Fruit fly (Drosophila melanogaster): Measurements from ENCODE around the gene Cdk1.

The Cdk1 gene

dm6 chr2L:10386208-10386805 is at the start of gene Cdk1, which contains the start of gene mRpS7:
Cdk1 (minus strand) TSS chr2L:10386262.
mRpS7 (plus strand) TSS chr2L:10386662.
- TF ChIP-seq noc (tag; optimal IDR thresholded peaks at IDR 0.05), result peak; percentile 53

- no peak for TF ChIP-seq noc (tag; optimal IDR thresholded peaks at IDR 0.05)
Measured at dm6 chr2L:10435606-10436160, 49.6 kb upstream of the Cdk1 start, which contains the start of the genes TBC1D16 and holn1. TBC1D16 (minus strand) TSS chr2L:10435656. holn1 (plus strand) TSS chr2L:10435995.

- no peak for TF ChIP-seq noc (tag; optimal IDR thresholded peaks at IDR 0.05)
Measured at dm6 chr2L:10430802-10431476, 44.9 kb upstream of the Cdk1 start, which contains the start of the genes Bug22 and TfIIB. Bug22 (minus strand) TSS chr2L:10430918. TfIIB (plus strand) TSS chr2L:10431338.

dm6 chr2L:10428528-10428927 is 42.5 kb upstream of the Cdk1 start, which contains the start of gene CG5188:
CG5188 (plus strand) TSS chr2L:10428829.
- TF ChIP-seq noc (tag; optimal IDR thresholded peaks at IDR 0.05), result peak; percentile 8

dm6 chr2L:10426534-10427048 is 40.5 kb upstream of the Cdk1 start, which contains the start of the genes SmB and KdelR:
SmB (minus strand) TSS chr2L:10426627.
KdelR (plus strand) TSS chr2L:10426887.
- no peak for TF ChIP-seq noc (tag; optimal IDR thresholded peaks at IDR 0.05)

- no peak for TF ChIP-seq noc (tag; optimal IDR thresholded peaks at IDR 0.05)
Measured at dm6 chr2L:10425599-10425998, 39.5 kb upstream of the Cdk1 start.

DNA sequence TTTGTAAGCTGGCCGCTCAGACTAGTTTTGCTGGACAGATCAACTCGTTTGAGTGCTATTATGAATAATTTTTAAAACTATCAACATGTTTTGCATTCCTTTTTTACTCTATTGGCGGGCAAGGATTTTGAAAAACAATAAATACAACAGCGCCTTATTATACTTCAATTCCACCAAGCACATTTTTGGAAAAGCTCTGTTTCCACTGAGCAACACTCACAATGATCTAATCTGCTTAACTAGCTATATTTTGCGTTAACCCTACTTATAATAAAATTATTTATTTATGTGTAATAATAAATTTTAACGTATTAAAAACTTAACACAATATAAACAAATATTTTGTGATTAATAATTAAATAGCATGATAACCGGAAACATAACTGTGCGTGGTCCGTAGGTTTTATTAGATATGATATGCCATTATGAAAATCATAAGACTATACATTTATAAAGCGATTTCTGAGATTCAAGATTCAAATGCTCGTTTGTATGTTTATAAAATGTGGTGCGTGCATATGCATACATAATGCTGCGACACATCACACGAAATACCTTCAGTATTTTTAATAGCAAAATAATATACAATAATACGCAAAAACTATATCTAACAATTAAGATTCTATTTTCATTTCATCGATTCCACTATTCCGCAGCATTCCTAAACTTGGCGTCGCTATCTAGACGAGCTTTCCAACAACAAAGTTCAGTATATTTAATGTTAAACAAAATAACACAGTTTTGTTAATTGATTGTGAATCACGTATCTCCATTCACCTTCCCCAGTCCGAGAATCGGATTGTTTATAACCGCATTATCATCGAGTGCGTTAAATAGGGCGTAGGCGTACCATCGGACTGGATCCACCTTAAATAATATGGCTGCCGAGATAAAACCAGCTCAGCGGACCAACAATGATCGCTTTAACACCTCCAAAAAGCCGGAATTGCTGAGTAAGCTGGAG is 36.9 kb upstream of the Cdk1 start, which contains the start of the genes pie and Wdfy2:
Gene pie, minus strand, starts transcription at position 138 of the 964 bp plus-strand sequence.
Gene Wdfy2, plus strand, starts transcription at position 649 of the 964 bp plus-strand sequence.
- TF ChIP-seq noc (tag; optimal IDR thresholded peaks at IDR 0.05), result no peak

DNA sequence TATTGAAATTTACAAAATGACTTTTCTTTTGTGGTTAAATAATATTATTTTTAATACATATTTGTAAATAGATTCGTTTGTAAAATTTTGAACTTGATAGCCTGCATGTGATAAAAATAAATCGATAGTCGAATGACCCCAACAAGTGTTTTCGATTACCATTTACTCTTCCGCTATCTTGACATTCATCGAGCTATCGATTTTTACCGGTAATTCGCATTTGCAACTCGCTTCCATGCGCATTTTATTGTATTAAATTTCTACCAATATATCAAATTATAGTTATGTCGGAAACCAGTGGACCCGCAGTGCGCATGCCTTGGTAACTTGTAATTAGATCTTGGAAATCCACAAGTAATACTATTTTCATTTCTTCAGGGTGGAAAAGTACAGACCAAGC is 32.9 kb upstream of the Cdk1 start, which contains the start of gene RfC3:
Gene RfC3, plus strand, starts transcription at position 210 of the 400 bp plus-strand sequence.
- no peak for TF ChIP-seq noc (tag; optimal IDR thresholded peaks at IDR 0.05)

dm6 chr2L:10413251-10414127 is 27.4 kb upstream of the Cdk1 start, which contains the start of the genes CG5355 and Klp31E:
CG5355 (minus strand) TSS chr2L:10413463.
Klp31E (plus strand) TSS chr2L:10414017.
- TF ChIP-seq noc (tag; optimal IDR thresholded peaks at IDR 0.05), result no peak

dm6 chr2L:10408122-10408576 is 22.1 kb upstream of the Cdk1 start, which contains the start of the genes Ip259 and RpS27A:
Ip259 (plus strand) TSS chr2L:10408352.
RpS27A (plus strand) TSS chr2L:10408352.
- TF ChIP-seq noc (tag; optimal IDR thresholded peaks at IDR 0.05), result no peak

dm6 chr2L:10405008-10405654 is 19.1 kb upstream of the Cdk1 start, which contains the start of the genes CG17768, LSm-4 and Ir31a:
CG17768 (minus strand) TSS chr2L:10405203.
LSm-4 (minus strand) TSS chr2L:10405203.
Ir31a (plus strand) TSS chr2L:10405565.
- no peak for TF ChIP-seq noc (tag; optimal IDR thresholded peaks at IDR 0.05)

DNA sequence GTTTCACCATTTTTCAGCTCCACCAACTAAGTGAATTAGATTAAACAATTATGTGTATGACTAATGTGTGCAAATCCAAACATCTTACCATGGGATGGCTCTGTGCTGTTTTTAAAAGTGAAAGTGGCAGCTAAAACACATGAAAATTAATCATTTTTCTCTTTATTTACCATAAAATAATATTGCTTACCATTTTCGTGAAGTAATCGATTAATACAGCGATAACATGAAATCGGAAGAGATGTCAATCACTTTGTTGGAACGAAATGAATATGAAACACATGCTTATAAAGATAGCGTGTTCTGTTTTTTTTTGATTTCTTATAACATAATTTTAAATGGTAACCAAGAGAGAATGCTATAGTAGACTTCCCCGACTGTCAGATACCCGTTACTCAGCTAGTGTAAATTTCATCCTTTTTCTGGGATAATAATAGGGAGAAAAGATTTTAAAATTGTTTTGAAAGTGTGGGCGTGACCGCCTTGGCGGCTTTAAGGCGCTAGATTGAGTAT is 17.8 kb upstream of the Cdk1 start:
- no peak for TF ChIP-seq noc (tag; optimal IDR thresholded peaks at IDR 0.05)

Measured in whole organism, larva.